Fruit fly (Drosophila melanogaster) S2 (cell line): Measurements from ENCODE around the gene PLCXD.

Experiments
- CG8478 ChIP-seq: fragments of >200 bp; optimal IDR thresholded peaks from 2 replicates; lab custom pipeline; 2018
- CTCF ChIP-seq, 2 experiments: fragments of >200 bp; optimal IDR thresholded peaks; 2 replicates each; lab custom pipeline; 2018

DNA sequence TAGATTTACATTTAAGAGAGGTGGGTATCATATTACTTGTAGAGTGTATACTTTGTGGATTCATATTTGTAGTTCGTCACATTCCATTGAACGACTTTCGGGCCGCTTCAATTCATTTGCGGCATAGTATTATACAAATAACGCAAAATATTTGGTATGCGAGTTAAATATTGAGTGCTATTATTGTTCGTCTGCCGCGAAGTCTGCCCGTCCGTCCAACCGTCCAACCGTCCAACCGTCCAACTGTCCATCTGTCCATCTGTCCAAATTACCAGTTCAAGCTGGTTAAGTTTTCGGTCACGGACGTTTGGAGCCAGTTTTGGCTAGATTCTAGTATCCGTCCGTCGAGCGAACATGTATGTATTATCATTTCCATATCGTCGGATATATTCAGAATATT, 25.1 kb upstream of the PLCXD start:
- TF ChIP-seq CG8478 (no peak), CTCF (optimal IDR thresholded peaks at IDR 0.05; lab: Kevin White, UChicago) (no peak)
